Worm (Caenorhabditis elegans) whole organism, midembryonic: ENCODE measurements around the gene cor-1.
"Not testable (repeated sequence)": the region's sequence is repeated elsewhere in the genome, so short reads cannot be mapped to it uniquely, and the experiment has no call there.

Experiments
- T22C8.4 ChIP-seq: fragments of 200-800 bp; sonication (Bioruptor generic); IDR thresholded peaks from 2 replicates; pipeline ENCODE4 v1.3.6; 2022; ENCODE audit warnings: missing genetic modification characterization, missing compliant biosample characterization
- cog-1 ChIP-seq: sonication (generic microtip); optimal IDR thresholded peaks from 2 replicates; lab custom pipeline; 2016; ENCODE audit warnings: missing genetic modification characterization, missing compliant biosample characterization
- flt-1 ChIP-seq: fragments of 200-800 bp; sonication (Bioruptor generic); IDR thresholded peaks from 2 replicates; pipeline ENCODE4 v1.3.6; 2022; ENCODE audit warnings: missing genetic modification characterization, missing compliant biosample characterization
- klf-2 ChIP-seq: fragments of 200-800 bp; sonication (Bioruptor generic); conservative IDR thresholded peaks from 2 replicates; pipeline ENCODE4 v1.3.6; 2022; ENCODE audit warnings: missing genetic modification reagents, missing genetic modification characterization, missing compliant biosample characterization
- med-1 ChIP-seq: sonication (generic microtip); optimal IDR thresholded peaks from 2 replicates; lab custom pipeline; 2017; ENCODE audit warnings: missing genetic modification characterization, mild to moderate bottlenecking, missing compliant biosample characterization, antibody characterized with exemption, missing genetic modification reagents; ENCODE audit not compliant: insufficient read depth
- ref-1 ChIP-seq: fragments of 200-800 bp; sonication (Bioruptor generic); conservative IDR thresholded peaks from 2 replicates; pipeline ENCODE4 v1.3.6; 2022; ENCODE audit warnings: missing genetic modification reagents, missing genetic modification characterization, missing compliant biosample characterization
- tab-1 ChIP-seq: fragments of 200-800 bp; sonication (Bioruptor generic); IDR thresholded peaks from 2 replicates; pipeline ENCODE4 v1.3.6; 2022; ENCODE audit warnings: missing genetic modification characterization, missing compliant biosample characterization
- ztf-23 ChIP-seq: fragments of 200-800 bp; sonication (Bioruptor generic); IDR thresholded peaks from 2 replicates; pipeline ENCODE4 v1.3.6; 2022; ENCODE audit warnings: missing genetic modification reagents, missing genetic modification characterization, missing compliant biosample characterization
- ztf-29 ChIP-seq: fragments of 200-800 bp; sonication (Bioruptor generic); IDR thresholded peaks from 2 replicates; pipeline ENCODE4 v1.3.6; 2022; ENCODE audit warnings: missing genetic modification reagents, missing genetic modification characterization, missing compliant biosample characterization

cor-1 gene

DNA sequence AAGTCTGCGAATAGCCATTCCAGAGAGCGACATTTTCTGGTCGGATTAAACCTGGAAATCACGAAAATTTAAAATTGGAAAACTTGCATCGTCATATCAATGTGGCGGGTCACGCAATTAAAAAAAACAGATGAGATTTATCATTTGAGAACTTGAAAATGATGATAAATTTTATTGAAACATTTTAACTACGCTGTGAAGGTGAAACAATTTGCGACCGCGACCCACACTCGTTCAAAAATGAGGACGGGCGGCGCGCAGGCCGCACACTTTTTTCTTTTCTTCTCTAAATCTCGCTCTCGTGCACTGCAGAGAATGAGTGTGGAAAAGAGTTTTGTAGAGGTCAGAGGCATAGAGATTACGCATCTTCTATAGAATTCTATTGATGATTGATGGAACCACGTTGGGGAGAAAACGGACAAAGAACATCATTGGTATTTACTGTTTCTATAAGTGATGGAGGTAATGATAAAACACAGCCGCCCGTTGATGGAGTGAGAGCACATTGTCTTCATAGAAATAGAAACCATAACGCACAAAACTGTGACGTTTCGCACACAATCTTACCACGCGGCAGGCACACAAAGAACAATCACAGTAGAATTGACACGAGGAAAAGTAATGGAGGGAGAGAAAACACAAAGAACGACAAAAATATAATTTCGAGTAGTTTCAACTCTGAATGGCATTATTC is 32.2 kb upstream of the cor-1 start, which contains the start of gene cts-1:
TSS of gene cts-1 (minus strand) at position 51 of the 694 bp plus-strand sequence.
- TF ChIP-seq tab-1 (GFP tag; lab: Robert Waterston, UW), result no peak
- TF ChIP-seq cog-1, result peak; percentile 19

DNA sequence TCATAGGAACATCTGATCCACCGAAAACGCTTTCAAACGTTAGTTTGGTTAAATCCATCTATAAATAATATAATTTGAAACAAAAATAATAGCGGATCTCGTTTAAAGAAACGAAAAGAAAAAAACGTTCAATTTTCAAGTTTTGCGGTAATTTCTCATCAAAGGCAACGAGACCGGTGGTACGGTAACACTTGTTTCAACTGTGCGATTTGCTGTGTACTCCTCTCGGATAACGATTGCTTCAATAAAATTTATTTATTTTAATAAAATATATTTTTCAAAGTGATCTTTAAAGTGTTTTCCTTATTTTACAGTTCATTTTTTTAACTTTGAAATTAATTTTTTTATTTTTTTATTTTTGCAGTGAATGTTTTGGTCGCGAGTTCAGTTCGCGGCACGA is 30.3 kb upstream of the cor-1 start, which contains the start of the genes rde-4 and cox-14:
TSS of gene rde-4 (minus strand) at position 60 of the 400 bp plus-strand sequence.
TSS of gene cox-14 (plus strand) at position 356 of the 400 bp plus-strand sequence.
- TF ChIP-seq T22C8.4 (GFP tag; lab: Robert Waterston, UW) (no peak), cog-1 (no peak), ztf-29 (GFP tag; lab: Robert Waterston, UW) (no peak), tab-1 (GFP tag; lab: Robert Waterston, UW) (no peak), ref-1 (GFP tag; lab: Robert Waterston, UW) (no peak), klf-2 (no peak), ztf-23 (GFP tag; lab: Robert Waterston, UW) (no peak), flt-1 (GFP tag; lab: Robert Waterston, UW) (no peak), med-1 (GFP tag; lab: Kevin White, UChicago) (no peak)

DNA sequence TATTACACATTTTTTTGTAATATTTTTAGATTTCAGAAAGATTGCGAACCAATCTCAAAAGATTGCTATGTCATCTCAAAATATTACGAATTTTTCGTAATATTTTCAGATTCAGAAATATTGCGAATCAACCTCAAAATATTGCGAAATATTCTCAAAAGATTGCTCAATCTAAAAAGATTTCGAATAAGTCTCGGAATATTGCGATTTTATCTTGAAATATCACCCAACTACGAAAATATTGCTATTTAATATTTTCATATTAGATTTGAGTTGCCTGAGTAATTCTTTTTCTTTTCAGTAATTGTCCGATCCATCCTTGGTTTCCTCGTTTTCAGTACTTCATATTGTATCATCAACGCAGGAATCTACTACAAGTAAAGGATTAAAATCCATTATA is 27.1 kb upstream of the cor-1 start, which contains the start of gene Y70G10A.4:
TSS of gene Y70G10A.4 (plus strand) at position 301 of the 400 bp plus-strand sequence.
- TF ChIP-seq ref-1 (GFP tag; lab: Robert Waterston, UW); klf-2; tab-1 (GFP tag; lab: Robert Waterston, UW): not testable (repeated sequence)

DNA sequence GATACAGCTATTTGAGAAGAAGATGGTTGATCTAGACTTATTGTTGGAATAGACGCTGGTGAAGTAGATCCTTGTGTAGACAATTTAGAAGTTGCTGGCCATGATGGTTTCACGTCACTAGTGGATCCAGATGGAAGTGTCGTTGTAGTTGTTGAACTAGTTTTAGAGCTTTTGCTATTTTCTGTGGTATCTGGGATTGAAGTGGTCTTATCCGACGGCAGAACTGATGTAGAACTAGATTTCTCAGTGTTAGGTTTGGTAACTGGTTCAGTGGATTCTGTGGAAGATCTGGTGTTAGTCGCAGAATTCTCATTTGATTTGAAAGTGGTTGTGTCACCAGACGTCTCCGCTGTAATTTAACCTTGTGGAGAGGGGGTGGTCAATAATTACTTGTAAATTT is 17.3 kb upstream of the cor-1 start:
- TF ChIP-seq tab-1 (GFP tag; lab: Robert Waterston, UW) (no peak), T22C8.4 (GFP tag; lab: Robert Waterston, UW) (no peak), ztf-29 (GFP tag; lab: Robert Waterston, UW) (no peak), cog-1 (no peak), ref-1 (GFP tag; lab: Robert Waterston, UW) (no peak), ztf-23 (GFP tag; lab: Robert Waterston, UW) (no peak), med-1 (GFP tag; lab: Kevin White, UChicago) (no peak), flt-1 (GFP tag; lab: Robert Waterston, UW) (no peak), klf-2 (no peak)

DNA sequence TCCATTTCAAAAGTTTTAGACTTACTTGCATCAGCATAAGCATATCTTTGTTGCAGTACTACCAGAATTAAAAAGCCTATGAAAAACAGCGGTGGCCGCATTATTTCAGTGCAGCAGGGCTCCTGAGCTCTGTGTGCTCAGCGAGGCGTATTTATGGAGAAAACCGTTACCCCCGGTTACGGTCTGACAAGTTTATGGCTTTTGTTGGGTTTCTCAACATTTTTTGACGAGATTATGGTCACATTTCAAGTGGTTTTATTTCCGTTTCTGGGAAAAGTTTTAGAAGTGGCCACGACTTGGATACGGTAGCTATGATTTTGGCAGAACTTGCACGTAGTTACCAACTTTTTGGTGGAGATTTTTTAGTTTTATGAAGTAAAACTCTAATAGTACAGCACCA is 14.9 kb upstream of the cor-1 start, which contains the start of gene paml-1:
TSS of gene paml-1 (minus strand) at position 101 of the 400 bp plus-strand sequence.
- TF ChIP-seq ref-1 (GFP tag; lab: Robert Waterston, UW) (no peak), ztf-29 (GFP tag; lab: Robert Waterston, UW) (no peak), cog-1 (no peak)

DNA sequence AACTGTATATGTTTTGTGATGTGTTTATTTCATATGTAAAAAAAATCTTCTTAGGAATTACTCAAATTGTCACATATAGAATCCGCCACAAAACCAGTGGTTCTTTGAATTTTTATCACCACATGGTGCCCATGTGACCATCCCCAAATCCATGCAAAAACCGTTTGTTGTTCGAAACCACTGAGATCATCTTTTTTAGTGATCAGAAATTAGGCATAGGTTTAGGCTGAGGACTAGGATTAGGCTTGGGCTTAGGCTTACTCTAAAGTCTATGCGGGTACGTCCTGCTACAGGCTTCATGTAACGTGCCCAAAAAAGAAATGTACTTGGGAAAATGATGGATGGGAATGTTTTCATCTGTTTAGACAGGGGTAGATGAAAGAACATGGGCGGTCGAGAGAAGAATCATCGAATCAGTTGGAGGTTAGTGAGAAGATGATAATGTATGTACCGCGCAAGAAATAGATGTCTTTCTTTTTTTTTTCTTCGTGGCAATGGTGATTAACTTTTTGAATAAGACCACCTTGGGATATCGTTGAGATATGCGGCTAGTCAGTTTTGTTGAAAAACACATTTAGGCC is 12.5 kb upstream of the cor-1 start:
- no peak for TF ChIP-seq klf-2
- no peak for TF ChIP-seq tab-1 (GFP tag; lab: Robert Waterston, UW)
- TF ChIP-seq ztf-23 (GFP tag; lab: Robert Waterston, UW), result no peak
- TF ChIP-seq flt-1 (GFP tag; lab: Robert Waterston, UW), result no peak
- TF ChIP-seq ztf-29 (GFP tag; lab: Robert Waterston, UW), result no peak
- TF ChIP-seq ref-1 (GFP tag; lab: Robert Waterston, UW), result no peak
- TF ChIP-seq med-1 (GFP tag; lab: Kevin White, UChicago), result no peak
- no peak for TF ChIP-seq cog-1
- TF ChIP-seq T22C8.4 (GFP tag; lab: Robert Waterston, UW), result no peak

DNA sequence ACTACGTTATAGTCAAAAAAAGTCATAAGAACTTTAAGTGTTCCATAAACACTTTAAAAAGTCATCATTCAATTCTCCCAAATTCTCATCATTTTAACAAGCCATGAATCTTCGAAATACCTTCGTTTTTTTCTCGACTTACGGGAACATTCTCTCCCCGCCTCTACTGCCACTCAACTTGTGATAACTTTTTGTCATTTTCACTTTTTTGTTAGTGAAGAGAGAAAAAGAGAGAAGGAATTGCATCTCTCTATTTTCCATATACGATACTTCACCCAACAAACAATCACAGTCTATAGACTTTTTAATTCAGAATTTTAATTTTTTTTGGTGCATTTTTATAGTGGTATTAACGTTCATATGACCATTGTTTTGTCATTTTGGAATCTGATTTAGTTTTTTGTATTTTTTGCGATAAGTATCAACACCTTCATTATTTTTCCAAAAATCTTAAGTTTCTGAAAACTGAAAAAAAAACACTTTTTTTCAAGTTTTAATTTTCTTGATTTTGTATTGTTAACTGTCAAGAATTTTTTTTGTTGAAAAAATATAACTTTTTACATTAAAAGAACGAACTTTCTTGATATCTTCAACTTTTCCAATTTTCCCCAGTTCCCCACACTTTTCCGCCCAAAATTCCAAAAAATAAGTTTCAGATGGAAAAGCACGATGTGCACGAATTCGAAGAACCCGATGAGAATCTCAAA is 10.3 kb upstream of the cor-1 start, which contains the start of gene Y70G10A.3:
TSS of gene Y70G10A.3 (plus strand) at position 657 of the 707 bp plus-strand sequence.
- TF ChIP-seq med-1 (GFP tag; lab: Kevin White, UChicago) (no peak), ztf-23 (GFP tag; lab: Robert Waterston, UW) (no peak), tab-1 (GFP tag; lab: Robert Waterston, UW) (no peak), ztf-29 (GFP tag; lab: Robert Waterston, UW) (no peak), cog-1 (no peak)

DNA sequence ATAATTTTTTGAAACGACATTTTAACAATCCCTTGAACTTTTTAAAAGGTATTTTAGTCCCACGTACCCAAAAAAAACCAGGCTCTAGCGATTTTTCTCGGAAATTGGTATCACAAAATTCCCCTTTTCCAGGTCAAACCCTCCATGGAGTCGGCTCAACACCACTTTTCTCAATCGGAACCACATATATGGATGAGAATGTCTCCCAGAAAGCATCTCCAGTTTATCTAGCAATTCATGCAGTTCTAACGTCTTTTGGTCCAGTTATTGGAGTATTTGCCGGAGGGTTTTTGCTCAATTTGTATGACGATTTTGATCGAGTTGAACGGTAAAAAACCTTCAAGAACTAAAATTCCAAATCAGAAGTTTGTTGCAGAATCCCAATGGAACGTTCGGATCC is 8.8 kb upstream of the cor-1 start:
- TF ChIP-seq flt-1 (GFP tag; lab: Robert Waterston, UW) (no peak), cog-1 (no peak), ztf-23 (GFP tag; lab: Robert Waterston, UW) (no peak), tab-1 (GFP tag; lab: Robert Waterston, UW) (no peak)

DNA sequence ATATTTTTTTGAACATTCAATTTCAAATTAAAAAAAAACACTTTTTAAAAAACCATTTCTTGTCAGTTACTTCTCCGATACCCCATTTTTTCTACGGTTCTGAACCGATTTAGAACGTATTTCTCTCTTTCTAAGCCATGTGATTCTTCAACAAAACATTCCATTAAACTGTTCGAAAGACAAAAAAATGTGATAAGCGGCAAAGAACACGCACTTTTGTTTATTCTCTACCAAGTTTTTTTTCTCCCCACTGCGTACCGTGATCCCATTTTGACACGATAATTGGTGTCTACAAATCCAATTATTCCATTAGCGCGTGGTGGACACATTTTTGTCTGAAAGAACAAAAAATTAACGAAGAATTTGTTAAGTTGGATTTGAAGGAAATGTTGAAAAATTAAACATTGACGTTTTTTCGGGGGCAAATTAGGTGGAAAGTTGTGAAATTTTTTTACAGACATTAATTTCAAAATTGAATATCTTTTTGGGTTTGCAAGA is 7.5 kb upstream of the cor-1 start:
- TF ChIP-seq T22C8.4 (GFP tag; lab: Robert Waterston, UW) (no peak), ztf-23 (GFP tag; lab: Robert Waterston, UW) (no peak), flt-1 (GFP tag; lab: Robert Waterston, UW) (no peak), ztf-29 (GFP tag; lab: Robert Waterston, UW) (no peak), tab-1 (GFP tag; lab: Robert Waterston, UW) (no peak), ref-1 (GFP tag; lab: Robert Waterston, UW) (no peak), klf-2 (no peak), cog-1 (no peak), med-1 (GFP tag; lab: Kevin White, UChicago) (no peak)
